Fruit fly (Drosophila melanogaster) whole organism, embryonic: ENCODE results near the gene CG12398.

ENCODE experiments used
- ATbp ChIP-seq: fragments of 200-800 bp; sonication (Bioruptor generic); optimal IDR thresholded peaks from 2 replicates; lab custom pipeline; 2017; ENCODE audit warnings: missing biosample characterization, mild to moderate bottlenecking, missing genetic modification characterization, missing genetic modification reagents
- CG1024 ChIP-seq: fragments of 200-800 bp; sonication (Bioruptor generic); IDR thresholded peaks from 2 replicates; pipeline ENCODE4 v1.3.6; 2022; ENCODE audit warnings: missing biosample characterization, missing genetic modification characterization
- CG10366 ChIP-seq: fragments of 200-800 bp; sonication (Bioruptor generic); IDR thresholded peaks from 2 replicates; pipeline ENCODE4 v1.3.6; 2022; ENCODE audit warnings: missing biosample characterization, missing genetic modification characterization
- CG10431 ChIP-seq: fragments of 200-800 bp; sonication (Bioruptor generic); optimal IDR thresholded peaks from 3 replicates; lab custom pipeline; 2018; ENCODE audit warnings: missing biosample characterization, mild to moderate bottlenecking, missing genetic modification characterization
- CG10543 ChIP-seq: fragments of 200-800 bp; sonication (Bioruptor generic); optimal IDR thresholded peaks from 3 replicates; lab custom pipeline; 2017; ENCODE audit warnings: missing biosample characterization, mild to moderate bottlenecking, missing genetic modification characterization, moderate library complexity
- CG11247 ChIP-seq: fragments of 200-800 bp; sonication (Bioruptor generic); IDR thresholded peaks from 2 replicates; pipeline ENCODE4 v1.3.6; 2022; ENCODE audit warnings: missing biosample characterization, missing genetic modification characterization
- CG12104 ChIP-seq: fragments of 200-800 bp; sonication (Bioruptor generic); optimal IDR thresholded peaks from 3 replicates; lab custom pipeline; 2016; ENCODE audit warnings: missing biosample characterization, missing genetic modification characterization
- CG12769 ChIP-seq: fragments of 200-800 bp; sonication (Bioruptor generic); optimal IDR thresholded peaks from 2 replicates; lab custom pipeline; 2019; ENCODE audit warnings: missing biosample characterization, mild to moderate bottlenecking, missing genetic modification characterization, moderate library complexity
- CG13894 ChIP-seq: fragments of 200-800 bp; sonication (Bioruptor generic); optimal IDR thresholded peaks from 3 replicates; lab custom pipeline; 2018; ENCODE audit warnings: missing biosample characterization, mild to moderate bottlenecking, missing genetic modification characterization, moderate library complexity
- CG15601 ChIP-seq: fragments of 200-800 bp; sonication (Bioruptor generic); optimal IDR thresholded peaks from 3 replicates; lab custom pipeline; 2019; ENCODE audit warnings: missing biosample characterization, mild to moderate bottlenecking, missing genetic modification characterization, moderate library complexity
- CG17829 ChIP-seq: fragments of 200-800 bp; optimal IDR thresholded peaks from 2 replicates; lab custom pipeline; 2019; ENCODE audit warnings: missing biosample characterization, mild to moderate bottlenecking, missing genetic modification characterization, moderate library complexity
- CG18262 ChIP-seq: fragments of 200-800 bp; optimal IDR thresholded peaks from 3 replicates; lab custom pipeline; 2019; ENCODE audit warnings: missing biosample characterization, mild to moderate bottlenecking, missing genetic modification characterization, moderate library complexity
- CG18764 ChIP-seq: fragments of 200-800 bp; sonication (Bioruptor generic); optimal IDR thresholded peaks from 3 replicates; lab custom pipeline; 2016; ENCODE audit warnings: missing biosample characterization, missing genetic modification characterization
- CG2120 ChIP-seq: fragments of 200-800 bp; sonication (Bioruptor generic); optimal IDR thresholded peaks from 3 replicates; lab custom pipeline; 2016; ENCODE audit warnings: missing biosample characterization, missing genetic modification characterization
- CG30431 ChIP-seq: fragments of 200-800 bp; sonication (Bioruptor generic); optimal IDR thresholded peaks from 2 replicates; lab custom pipeline; 2017; ENCODE audit warnings: missing biosample characterization, missing genetic modification characterization
- CG32772 ChIP-seq: fragments of 200-800 bp; sonication (Bioruptor generic); IDR thresholded peaks from 2 replicates; pipeline ENCODE4 v1.3.6; 2022; ENCODE audit warnings: missing biosample characterization, missing genetic modification characterization
- CG4404 ChIP-seq: fragments of 200-800 bp; sonication (Bioruptor generic); IDR thresholded peaks from 2 replicates; pipeline ENCODE4 v1.3.6; 2022; ENCODE audit warnings: missing biosample characterization, missing genetic modification characterization
- CG9215 ChIP-seq: fragments of 200-800 bp; sonication (Bioruptor generic); IDR thresholded peaks from 2 replicates; pipeline ENCODE4 v1.3.6; 2022; ENCODE audit warnings: missing biosample characterization, missing genetic modification characterization
- CoRest ChIP-seq: fragments of 200-800 bp; sonication (Bioruptor generic); optimal IDR thresholded peaks from 3 replicates; lab custom pipeline; 2018; ENCODE audit warnings: missing biosample characterization, mild to moderate bottlenecking, missing genetic modification characterization, moderate library complexity
- Dad ChIP-seq: fragments of 200-800 bp; sonication (Bioruptor generic); optimal IDR thresholded peaks from 3 replicates; lab custom pipeline; 2016; ENCODE audit warnings: missing biosample characterization, missing genetic modification characterization
- Dek ChIP-seq: fragments of 200-800 bp; sonication (Bioruptor generic); optimal IDR thresholded peaks from 3 replicates; lab custom pipeline; 2019; ENCODE audit warnings: missing biosample characterization, mild to moderate bottlenecking, missing genetic modification characterization, moderate library complexity
- H15 ChIP-seq: fragments of 200-800 bp; sonication (Bioruptor generic); IDR thresholded peaks from 3 replicates; pipeline ENCODE4 v1.3.6; 2022; ENCODE audit warnings: missing biosample characterization, missing genetic modification characterization
- H2.0 ChIP-seq: fragments of 200-800 bp; sonication (Bioruptor generic); IDR thresholded peaks from 2 replicates; pipeline ENCODE4 v1.3.6; 2022; ENCODE audit warnings: missing biosample characterization, missing genetic modification characterization
- Mad ChIP-seq: fragments of 200-800 bp; sonication (Bioruptor generic); optimal IDR thresholded peaks from 2 replicates; lab custom pipeline; 2016; ENCODE audit warnings: missing biosample characterization, missing genetic modification characterization
- Meics ChIP-seq: fragments of 200-800 bp; sonication (Bioruptor generic); optimal IDR thresholded peaks from 2 replicates; lab custom pipeline; 2017; ENCODE audit warnings: missing biosample characterization, mild to moderate bottlenecking, missing genetic modification characterization
- NFAT ChIP-seq: fragments of 200-800 bp; sonication (Bioruptor generic); IDR thresholded peaks from 2 replicates; pipeline ENCODE4 v1.3.6; 2022; ENCODE audit warnings: missing biosample characterization, missing genetic modification characterization
- NK7.1 ChIP-seq: fragments of 200-800 bp; sonication (Bioruptor generic); optimal IDR thresholded peaks from 3 replicates; lab custom pipeline; 2016; ENCODE audit warnings: missing biosample characterization, missing genetic modification characterization
- Poxn ChIP-seq: fragments of 200-800 bp; sonication (Bioruptor generic); IDR thresholded peaks from 2 replicates; pipeline ENCODE4 v1.3.6; 2022; ENCODE audit warnings: missing biosample characterization, missing genetic modification characterization
- Trl ChIP-seq, 3 experiments: fragments of >200 bp in 2 of 3; fragments of 200-800 bp in 1 of 3; sonication (Bioruptor generic) in 1 of 3; optimal IDR thresholded peaks; 2 replicates in 1 of 3; 3 replicates in 2 of 3; lab custom pipeline; 2016 to 2017; ENCODE audit warnings: missing biosample characterization in 1 of 3, missing genetic modification characterization in 1 of 3
- bsh ChIP-seq, 2 experiments: fragments of 200-800 bp; sonication (Bioruptor generic); optimal IDR thresholded peaks; 2 replicates each; lab custom pipeline; 2017 to 2018; ENCODE audit warnings: mild to moderate bottlenecking in 2 of 2, missing biosample characterization in 2 of 2, missing genetic modification characterization in 2 of 2, moderate library complexity in 1 of 2
- cato ChIP-seq: fragments of 200-800 bp; sonication (Bioruptor generic); optimal IDR thresholded peaks from 2 replicates; lab custom pipeline; 2016; ENCODE audit warnings: missing biosample characterization, missing genetic modification characterization, borderline replicate concordance
- exex ChIP-seq: fragments of 200-800 bp; sonication (Bioruptor generic); optimal IDR thresholded peaks from 4 replicates; lab custom pipeline; 2018; ENCODE audit warnings: missing biosample characterization, mild to moderate bottlenecking, missing genetic modification characterization, moderate library complexity
- fd96Cb ChIP-seq: fragments of 200-800 bp; sonication (Bioruptor generic); optimal IDR thresholded peaks from 2 replicates; lab custom pipeline; 2018; ENCODE audit warnings: missing biosample characterization, mild to moderate bottlenecking, missing genetic modification characterization, moderate library complexity
- gcm ChIP-seq: fragments of 200-800 bp; sonication (Bioruptor generic); optimal IDR thresholded peaks from 2 replicates; lab custom pipeline; 2019; ENCODE audit warnings: missing biosample characterization, mild to moderate bottlenecking, missing genetic modification characterization, moderate library complexity
- gt ChIP-seq: fragments of 200-800 bp; sonication (Bioruptor generic); IDR thresholded peaks from 2 replicates; pipeline ENCODE4 v1.3.6; 2022; ENCODE audit warnings: missing biosample characterization, missing genetic modification characterization
- kni ChIP-seq: fragments of 200-800 bp; sonication (Bioruptor generic); optimal IDR thresholded peaks from 3 replicates; lab custom pipeline; 2017; ENCODE audit warnings: mild to moderate bottlenecking, missing biosample characterization, missing genetic modification reagents, missing genetic modification characterization
- lab ChIP-seq: fragments of 200-800 bp; sonication (Bioruptor generic); optimal IDR thresholded peaks from 3 replicates; lab custom pipeline; 2017; ENCODE audit warnings: missing biosample characterization, missing genetic modification characterization, mild to moderate bottlenecking, moderate library complexity, missing genetic modification reagents
- odd ChIP-seq: fragments of 200-800 bp; sonication (Bioruptor generic); optimal IDR thresholded peaks from 2 replicates; lab custom pipeline; 2017; ENCODE audit warnings: missing biosample characterization, mild to moderate bottlenecking, missing genetic modification characterization
- pb ChIP-seq: fragments of 200-800 bp; sonication (Bioruptor generic); optimal IDR thresholded peaks from 3 replicates; lab custom pipeline; 2016; ENCODE audit warnings: missing biosample characterization, missing genetic modification characterization
- pita ChIP-seq: fragments of 200-800 bp; sonication (Bioruptor generic); optimal IDR thresholded peaks from 2 replicates; lab custom pipeline; 2017; ENCODE audit warnings: missing biosample characterization, mild to moderate bottlenecking, missing genetic modification characterization
- prd ChIP-seq, 3 experiments: fragments of >200 bp in 2 of 3; fragments of 200-800 bp in 1 of 3; sonication (Bioruptor generic) in 1 of 3; optimal IDR thresholded peaks in 2 of 3; IDR thresholded peaks in 1 of 3; 2 replicates in 2 of 3; 3 replicates in 1 of 3; pipeline versions ENCODE4 v1.3.6 to Lab custom; 2017 to 2022; ENCODE audit warnings: missing biosample characterization in 1 of 3, missing genetic modification characterization in 1 of 3
- seq ChIP-seq: fragments of 200-800 bp; sonication (Bioruptor generic); IDR thresholded peaks from 2 replicates; pipeline ENCODE4 v1.3.6; 2022; ENCODE audit warnings: missing biosample characterization, missing genetic modification characterization
- shn ChIP-seq: fragments of 200-800 bp; sonication (Bioruptor generic); optimal IDR thresholded peaks from 3 replicates; lab custom pipeline; 2016; ENCODE audit warnings: missing biosample characterization, missing genetic modification characterization
- ttk ChIP-seq: fragments of 200-800 bp; sonication (Bioruptor generic); IDR thresholded peaks from 2 replicates; pipeline ENCODE4 v2.1.2; 2022; ENCODE audit warnings: missing biosample characterization, missing genetic modification characterization
- usp ChIP-seq: fragments of >200 bp; optimal IDR thresholded peaks from 2 replicates; lab custom pipeline; 2017; ENCODE audit warnings: missing biosample characterization, missing genetic modification characterization
- vvl ChIP-seq: fragments of 200-800 bp; sonication (Bioruptor generic); IDR thresholded peaks from 2 replicates; pipeline ENCODE4 v1.3.6; 2022; ENCODE audit warnings: missing biosample characterization, missing genetic modification characterization
- zf30C ChIP-seq: fragments of 200-800 bp; sonication (Bioruptor generic); optimal IDR thresholded peaks from 3 replicates; lab custom pipeline; 2018; ENCODE audit warnings: missing biosample characterization, mild to moderate bottlenecking, missing genetic modification characterization

CG12398 gene

DNA sequence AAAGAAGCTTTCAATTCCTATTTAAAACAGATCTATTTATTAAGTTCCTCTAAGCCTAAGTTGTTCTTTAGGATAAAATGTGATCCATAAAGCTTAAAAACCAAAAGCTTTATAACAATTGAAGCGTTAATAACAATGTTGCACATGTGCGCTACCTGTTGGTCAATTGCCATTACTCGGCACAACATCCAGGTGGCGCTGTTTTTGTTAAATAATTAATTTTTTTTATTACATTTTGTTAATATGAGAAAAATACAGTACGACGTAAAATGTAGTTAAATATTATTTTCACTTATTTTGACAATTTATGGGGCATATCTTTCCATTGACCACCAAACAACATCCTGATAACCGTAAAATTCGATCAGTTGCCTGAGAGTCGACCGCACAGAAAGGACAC lies 40.3 kb upstream of the CG12398 start (continued):
- no peak for TF ChIP-seq prd (optimal IDR thresholded peaks at IDR 0.05; lab: Kevin White, UChicago)
- peak; percentile 18; the same call in 1 of the 3 replicates for TF ChIP-seq prd (GFP tag; IDR thresholded peaks at IDR 0.05; lab: Robert Waterston, UW)
- TF ChIP-seq CG1024 (GFP tag; lab: Robert Waterston, UW): no peak
- peak; percentile 33 for TF ChIP-seq CG15601 (tag; lab: Kevin White, UChicago)
- TF ChIP-seq CG11247 (GFP tag; lab: Robert Waterston, UW): no peak
- TF ChIP-seq Dek (tag; lab: Kevin White, UChicago): peak; percentile 45
- peak; percentile 8 for TF ChIP-seq CG13894 (tag; lab: Kevin White, UChicago)

DNA sequence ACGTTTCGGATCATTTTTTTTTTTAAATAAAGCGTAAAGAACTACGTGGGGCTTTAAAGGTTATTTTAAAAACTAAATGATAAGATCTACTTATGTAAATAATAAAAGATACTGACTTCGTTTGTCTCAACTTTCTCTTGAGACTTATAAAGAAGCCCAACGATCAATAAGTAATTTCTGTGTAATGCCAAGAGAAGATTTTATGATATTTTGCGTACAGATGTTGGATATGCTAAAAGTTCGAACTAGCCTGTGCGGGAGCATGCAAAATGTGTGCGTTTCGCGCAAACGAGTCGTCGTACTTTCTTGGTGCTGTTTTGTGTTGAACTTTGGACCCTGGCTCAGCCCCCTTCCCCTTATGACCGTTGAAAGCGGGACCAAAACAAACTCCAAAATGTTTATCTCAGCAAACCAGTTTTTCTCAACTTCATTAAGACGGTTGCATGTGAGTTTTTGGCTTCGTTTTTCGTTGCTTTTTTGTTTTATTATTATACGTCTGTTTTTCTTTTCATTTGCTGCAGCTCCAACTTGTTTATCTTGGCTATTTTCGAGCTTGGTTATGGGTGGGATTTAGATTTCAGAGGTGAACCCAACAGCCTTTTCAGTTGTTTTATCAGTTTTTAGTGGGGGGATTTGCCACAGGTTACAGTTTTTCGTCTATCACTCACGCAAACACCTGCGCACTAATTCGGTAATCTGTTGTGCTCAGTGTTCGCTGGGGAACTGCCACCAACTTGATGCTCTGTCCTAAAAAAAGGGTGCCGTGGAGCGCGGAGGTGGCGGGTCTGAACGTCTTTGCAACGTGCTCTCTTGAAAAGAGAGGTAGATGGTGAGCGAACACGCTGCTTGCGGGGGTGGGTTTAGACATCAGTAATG lies 39.5 kb upstream of the CG12398 start, which contains the start of gene pdgy:
TSS of gene pdgy (minus strand) at position 688 of the 876 bp plus-strand sequence.
- TF ChIP-seq Poxn (GFP tag; lab: Robert Waterston, UW) (no peak), vvl (no peak), CG30431 (GFP tag; lab: Kevin White, UChicago) (no peak), H15 (GFP tag; lab: Robert Waterston, UW) (no peak), fd96Cb (tag; lab: Kevin White, UChicago) (no peak), pita (GFP tag; lab: Kevin White, UChicago) (no peak), NFAT (GFP tag; lab: Robert Waterston, UW) (no peak), CG12769 (peak; percentile 33), gcm (GFP tag; lab: Kevin White, UChicago) (no peak), usp (no peak), seq (peak; percentile 59; the same call in 1 of the 2 replicates), exex (tag; lab: Kevin White, UChicago) (no peak), Mad (GFP tag; lab: Kevin White, UChicago) (no peak), zf30C (peak; percentile 34), odd (GFP tag; lab: Kevin White, UChicago) (no peak), CG32772 (GFP tag; lab: Robert Waterston, UW) (no peak), gt (GFP tag; lab: Robert Waterston, UW) (no peak), CG2120 (GFP tag; lab: Kevin White, UChicago) (no peak), CG12104 (GFP tag; lab: Kevin White, UChicago) (no peak), CG18764 (GFP tag; lab: Kevin White, UChicago) (no peak), shn (GFP tag; lab: Kevin White, UChicago) (no peak), CG10366 (no peak), kni (GFP tag; lab: Kevin White, UChicago) (peak; percentile 84), CoRest (tag; lab: Kevin White, UChicago) (no peak), CG18262 (peak; percentile 14), ttk (GFP tag; lab: Robert Waterston, UW) (0 out of 2 replicates have a peak, but pooled peaks have one; percentile 14), H2.0 (GFP tag; lab: Robert Waterston, UW) (no peak), NK7.1 (GFP tag; lab: Kevin White, UChicago) (no peak), Meics (GFP tag; lab: Kevin White, UChicago) (no peak), bsh (GFP tag; optimal IDR thresholded peaks at IDR 0.05; lab: Kevin White, UChicago) (peak in 1 of 2 experiments; percentile 89), CG10543 (GFP tag; lab: Kevin White, UChicago) (peak; percentile 31), CG4404 (GFP tag; lab: Robert Waterston, UW) (no peak), ATbp (GFP tag; lab: Kevin White, UChicago) (no peak), CG17829 (no peak), Trl (optimal IDR thresholded peaks at IDR 0.05; lab: Kevin White, UChicago) (peak; percentile 34 to 68), Trl (GFP tag; optimal IDR thresholded peaks at IDR 0.05; lab: Kevin White, UChicago) (no peak), Dad (no peak), lab (GFP tag; lab: Kevin White, UChicago) (peak; percentile 49), cato (GFP tag; lab: Kevin White, UChicago) (no peak), CG9215 (no peak), CG10431 (peak; percentile 40), pb (GFP tag; lab: Kevin White, UChicago) (no peak)
